Worm (Caenorhabditis elegans): ENCODE measurements around the gene C56E6.2.

C56E6.2 gene

ce11 chrII:6568707-6569106 is 44.0 kb downstream of the C56E6.2 start, which contains the start of gene sra-27:
Gene sra-27, plus strand, starts transcription at chrII:6569007.
- no peak for TF ChIP-seq dpff-1 (tag; optimal IDR thresholded peaks at IDR 0.05)
- TF ChIP-seq ztf-22 (GFP tag; optimal IDR thresholded peaks at IDR 0.05), result no peak
- no peak for TF ChIP-seq lir-1 (GFP tag; conservative IDR thresholded peaks at IDR 0.05)
- no peak for TF ChIP-seq F22D6.2 (tag; optimal IDR thresholded peaks at IDR 0.05)
- TF ChIP-seq him-1 (tag; optimal IDR thresholded peaks at IDR 0.05), result no peak
- no peak for TF ChIP-seq hsf-1 (GFP tag; IDR thresholded peaks at IDR 0.05)
- TF ChIP-seq mcd-1 (GFP tag; IDR thresholded peaks at IDR 0.05), result no peak
- no peak for TF ChIP-seq ceh-58 (GFP tag; IDR thresholded peaks at IDR 0.05)
- no peak for TF ChIP-seq B0261.1 (tag; optimal IDR thresholded peaks at IDR 0.05)
- TF ChIP-seq T07F8.4 (tag; optimal IDR thresholded peaks at IDR 0.05), result no peak
- TF ChIP-seq dpl-1 (GFP tag; optimal IDR thresholded peaks at IDR 0.05), result no peak
- no peak for TF ChIP-seq F37B4.10 (GFP tag; IDR thresholded peaks at IDR 0.05)
- TF ChIP-seq pbrm-1 (GFP tag; IDR thresholded peaks at IDR 0.05), result no peak
- no peak for TF ChIP-seq let-607 (tag; optimal IDR thresholded peaks at IDR 0.05)
- no peak for TF ChIP-seq egl-18 (GFP tag; IDR thresholded peaks at IDR 0.05)
- TF ChIP-seq chd-7 (tag; optimal IDR thresholded peaks at IDR 0.05), result no peak
- no peak for TF ChIP-seq ztf-25 (GFP tag; IDR thresholded peaks at IDR 0.05)
- TF ChIP-seq K11D2.4 (GFP tag; IDR thresholded peaks at IDR 0.05), result no peak
- TF ChIP-seq nfya-1 (tag; optimal IDR thresholded peaks at IDR 0.05; ENCODE audit: borderline replicate concordance, insufficient read depth), result no peak
- TF ChIP-seq zim-3 (tag; optimal IDR thresholded peaks at IDR 0.05), result no peak

- no peak for TF ChIP-seq nhr-179 (tag; optimal IDR thresholded peaks at IDR 0.05)
- no peak for TF ChIP-seq ztf-22 (GFP tag; optimal IDR thresholded peaks at IDR 0.05)
- no peak for TF ChIP-seq ceh-91 (GFP tag; IDR thresholded peaks at IDR 0.05)
- TF ChIP-seq ceh-79 (tag; optimal IDR thresholded peaks at IDR 0.05), result no peak
- no peak for TF ChIP-seq ceh-27 (GFP tag; optimal IDR thresholded peaks at IDR 0.05)
- no peak for TF ChIP-seq ccch-3 (GFP tag; optimal IDR thresholded peaks at IDR 0.05)
- no peak for TF ChIP-seq T07F8.4 (tag; optimal IDR thresholded peaks at IDR 0.05)
- TF ChIP-seq fkh-3 (tag; optimal IDR thresholded peaks at IDR 0.05), result no peak
- TF ChIP-seq rcor-1 (GFP tag; IDR thresholded peaks at IDR 0.05), result no peak
- TF ChIP-seq nfya-1 (tag; optimal IDR thresholded peaks at IDR 0.05; ENCODE audit: borderline replicate concordance, insufficient read depth), result no peak
- no peak for TF ChIP-seq nhr-80 (tag; optimal IDR thresholded peaks at IDR 0.05)
- TF ChIP-seq him-1 (tag; optimal IDR thresholded peaks at IDR 0.05), result no peak
- no peak for TF ChIP-seq dpff-1 (tag; optimal IDR thresholded peaks at IDR 0.05)
Observed at ce11 chrII:6573677-6574076, 49.0 kb downstream of the C56E6.2 start, which contains the start of gene sra-28. Gene sra-28, minus strand, starts transcription at chrII:6573777.

ce11 chrII:6575647-6576046 is 50.9 kb downstream of the C56E6.2 start, which contains the start of gene sra-29:
Gene sra-29, minus strand, starts transcription at chrII:6575747.
- no peak for TF ChIP-seq pbrm-1 (GFP tag; IDR thresholded peaks at IDR 0.05)
- TF ChIP-seq T07F8.4 (tag; optimal IDR thresholded peaks at IDR 0.05), result no peak
- TF ChIP-seq madf-6 (GFP tag; IDR thresholded peaks at IDR 0.05), result no peak
- TF ChIP-seq nfya-2 (GFP tag; IDR thresholded peaks at IDR 0.05), result no peak
- TF ChIP-seq F37B4.10 (GFP tag; IDR thresholded peaks at IDR 0.05), result no peak
- TF ChIP-seq egrh-3 (GFP tag; IDR thresholded peaks at IDR 0.05), result no peak
- TF ChIP-seq F33H1.4 (GFP tag; IDR thresholded peaks at IDR 0.05), result no peak
- no peak for TF ChIP-seq ztf-18 (tag; optimal IDR thresholded peaks at IDR 0.05)
- no peak for TF ChIP-seq lin-26 (GFP tag; IDR thresholded peaks at IDR 0.05)
- no peak for TF ChIP-seq lin-35 (GFP tag; optimal IDR thresholded peaks at IDR 0.05)
- TF ChIP-seq F10E7.11 (tag; optimal IDR thresholded peaks at IDR 0.05), result no peak
- no peak for TF ChIP-seq rcor-1 (GFP tag; IDR thresholded peaks at IDR 0.05)
- no peak for TF ChIP-seq snpc-1.1 (tag; optimal IDR thresholded peaks at IDR 0.05; ENCODE audit: insufficient read depth)
- TF ChIP-seq D2030.7 (GFP tag; IDR thresholded peaks at IDR 0.05), result no peak
- no peak for TF ChIP-seq dpl-1 (GFP tag; optimal IDR thresholded peaks at IDR 0.05)
- no peak for TF ChIP-seq nhr-179 (tag; optimal IDR thresholded peaks at IDR 0.05)
- no peak for TF ChIP-seq ekl-4 (GFP tag; IDR thresholded peaks at IDR 0.05)
- TF ChIP-seq B0019.2 (GFP tag; conservative IDR thresholded peaks at IDR 0.05), result no peak
- no peak for TF ChIP-seq tbx-9 (tag; optimal IDR thresholded peaks at IDR 0.05; ENCODE audit: borderline replicate concordance)
